Fruit fly (Drosophila melanogaster): ENCODE measurements around the gene ldd.

ldd gene

DNA sequence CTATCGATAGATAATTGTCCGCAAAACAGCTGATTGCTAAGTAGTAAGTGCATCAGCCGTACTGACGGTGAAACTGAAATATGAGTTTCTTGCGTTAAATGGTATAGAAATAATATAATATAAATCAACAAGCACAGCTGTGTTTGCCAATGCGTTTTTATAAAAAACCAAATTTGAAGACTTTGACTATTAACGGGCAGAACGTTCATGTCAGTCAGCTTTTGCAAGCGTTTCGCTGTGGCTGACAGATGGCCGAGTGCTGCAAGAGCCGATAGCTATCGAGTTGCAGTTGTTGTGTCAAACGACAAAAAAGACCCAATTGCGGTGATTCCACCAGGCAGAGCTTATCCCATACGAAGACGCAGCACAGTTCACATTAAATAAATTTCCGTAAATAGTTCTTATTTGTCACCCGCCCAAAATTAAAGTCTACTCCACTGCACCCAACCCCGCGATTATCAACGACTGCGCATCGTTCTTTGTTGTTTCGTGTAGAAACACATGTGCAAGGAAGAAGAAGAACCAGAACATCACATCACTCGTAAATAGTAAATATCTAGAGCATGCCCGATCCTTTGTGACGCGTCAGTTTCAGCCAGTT lies 6.5 kb upstream of the ldd start, which contains the start of the genes unc and CG15445 (continued):
- no peak for TF ChIP-seq CG6276 (GFP tag; optimal IDR thresholded peaks at IDR 0.05)
- TF ChIP-seq topi (GFP tag; optimal IDR thresholded peaks at IDR 0.05): peak; percentile 28
- TF ChIP-seq CG9139 (GFP tag; optimal IDR thresholded peaks at IDR 0.05): no peak
- TF ChIP-seq Eip93F (GFP tag; optimal IDR thresholded peaks at IDR 0.05): no peak
- TF ChIP-seq vri (GFP tag; optimal IDR thresholded peaks at IDR 0.05): no peak
- no peak for TF ChIP-seq Met (GFP tag; optimal IDR thresholded peaks at IDR 0.05)
- peak; percentile 12 for TF ChIP-seq Eip75B (GFP tag; optimal IDR thresholded peaks at IDR 0.05)
- TF ChIP-seq Ets96B (tag; optimal IDR thresholded peaks at IDR 0.05): no peak
- TF ChIP-seq Sox15 (GFP tag; optimal IDR thresholded peaks at IDR 0.05): no peak
- no peak for TF ChIP-seq net (GFP tag; optimal IDR thresholded peaks at IDR 0.05)
- TF ChIP-seq acj6 (GFP tag; optimal IDR thresholded peaks at IDR 0.05): no peak
- TF ChIP-seq spab (GFP tag; optimal IDR thresholded peaks at IDR 0.05): no peak

DNA sequence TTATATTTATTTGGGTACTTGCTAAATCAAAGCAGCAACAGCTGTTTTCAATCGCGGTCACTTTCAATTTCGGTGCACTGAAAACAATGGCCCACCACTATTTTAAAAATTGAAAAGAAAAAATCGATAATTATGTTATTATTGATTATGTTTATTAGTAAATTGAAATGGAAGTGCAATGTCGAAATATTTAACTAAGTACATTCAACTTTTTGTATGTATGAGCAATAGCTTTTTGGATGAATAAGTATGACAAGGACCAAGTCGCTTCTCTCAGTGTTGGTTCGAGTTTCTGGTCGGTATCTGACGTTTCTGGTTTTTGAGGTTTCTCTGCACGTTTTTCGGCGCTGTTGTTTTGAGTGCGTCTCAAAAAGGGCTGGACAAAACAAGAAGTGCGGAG lies 742 bp downstream of the ldd start:
- TF ChIP-seq net (GFP tag; optimal IDR thresholded peaks at IDR 0.05): peak; percentile 80
- no peak for TF ChIP-seq fkh (GFP tag; optimal IDR thresholded peaks at IDR 0.05)
- peak; percentile 61 for TF ChIP-seq CG6808 (GFP tag; optimal IDR thresholded peaks at IDR 0.05)
- TF ChIP-seq CG34406 (GFP tag; optimal IDR thresholded peaks at IDR 0.05): peak; percentile 85
- peak; percentile 72 for TF ChIP-seq Sox14 (GFP tag; optimal IDR thresholded peaks at IDR 0.05)
- TF ChIP-seq CG6163 (GFP tag; IDR thresholded peaks at IDR 0.05): peak; percentile 82
- TF ChIP-seq svp (GFP tag): peak; percentile 94
- TF ChIP-seq achi (GFP tag; optimal IDR thresholded peaks at IDR 0.05): peak; percentile 82
- TF ChIP-seq spab (GFP tag; optimal IDR thresholded peaks at IDR 0.05): peak; percentile 48
- TF ChIP-seq Hr4 (GFP tag; optimal IDR thresholded peaks at IDR 0.05): peak; percentile 60
- peak; percentile 83 for TF ChIP-seq pdm3 (GFP tag; optimal IDR thresholded peaks at IDR 0.05)
- TF ChIP-seq CG8119 (GFP tag; IDR thresholded peaks at IDR 0.05): peak; percentile 74
- peak; percentile 46 for TF ChIP-seq Eip93F (GFP tag; optimal IDR thresholded peaks at IDR 0.05)
- peak; percentile 89 for TF ChIP-seq lz (GFP tag; optimal IDR thresholded peaks at IDR 0.05)
- TF ChIP-seq CG32006 (GFP tag; optimal IDR thresholded peaks at IDR 0.05): peak; percentile 74
- peak; percentile 81 for TF ChIP-seq CG7368 (GFP tag; optimal IDR thresholded peaks at IDR 0.05)
- no peak for TF ChIP-seq Hr38 (GFP tag; optimal IDR thresholded peaks at IDR 0.05)
- TF ChIP-seq CG10669 (GFP tag; optimal IDR thresholded peaks at IDR 0.05): peak; percentile 69
- TF ChIP-seq fd59A (GFP tag; optimal IDR thresholded peaks at IDR 0.05): peak; percentile 64
- peak; percentile 74 for TF ChIP-seq Ets21C (GFP tag; optimal IDR thresholded peaks at IDR 0.05)
- peak; percentile 30 for TF ChIP-seq CG1621 (tag; optimal IDR thresholded peaks at IDR 0.05)
- TF ChIP-seq CG8632 (GFP tag; optimal IDR thresholded peaks at IDR 0.05): peak; percentile 87
- no peak for TF ChIP-seq CG16779 (tag; optimal IDR thresholded peaks at IDR 0.05)
- peak; percentile 90 for TF ChIP-seq topi (GFP tag; optimal IDR thresholded peaks at IDR 0.05)
- peak; percentile 39 for TF ChIP-seq dac (GFP tag; optimal IDR thresholded peaks at IDR 0.05)
- TF ChIP-seq OdsH (GFP tag; optimal IDR thresholded peaks at IDR 0.05): peak; percentile 86
- TF ChIP-seq esn (GFP tag; optimal IDR thresholded peaks at IDR 0.05): peak; percentile 91
- TF ChIP-seq CG3919 (GFP tag; optimal IDR thresholded peaks at IDR 0.05): peak; percentile 82
- TF ChIP-seq Blimp-1 (GFP tag; optimal IDR thresholded peaks at IDR 0.05): peak; percentile 95
- peak; percentile 74 for TF ChIP-seq CG3032 (tag; optimal IDR thresholded peaks at IDR 0.05)
- TF ChIP-seq eg (GFP tag; IDR thresholded peaks at IDR 0.05): peak; percentile 80
- TF ChIP-seq CG9139 (GFP tag; optimal IDR thresholded peaks at IDR 0.05): no peak
- peak; percentile 77 for TF ChIP-seq CG10631 (GFP tag; optimal IDR thresholded peaks at IDR 0.05)
- TF ChIP-seq fd85E (GFP tag; optimal IDR thresholded peaks at IDR 0.05): peak; percentile 54
- TF ChIP-seq CG4318 (GFP tag; optimal IDR thresholded peaks at IDR 0.05): peak; percentile 35
- TF ChIP-seq Met (GFP tag; optimal IDR thresholded peaks at IDR 0.05): peak; percentile 86
- peak; percentile 72 for TF ChIP-seq CG11762 (GFP tag; optimal IDR thresholded peaks at IDR 0.05; ENCODE audit: insufficient read depth)
- TF ChIP-seq Hr39 (GFP tag; optimal IDR thresholded peaks at IDR 0.05): peak; percentile 81
- TF ChIP-seq Lpt (GFP tag; optimal IDR thresholded peaks at IDR 0.05): peak; percentile 52
- peak; percentile 86 for TF ChIP-seq Smox (GFP tag; optimal IDR thresholded peaks at IDR 0.05)
- peak; percentile 83 for TF ChIP-seq CG31627 (GFP tag; optimal IDR thresholded peaks at IDR 0.05)
- TF ChIP-seq CG11902 (GFP tag; optimal IDR thresholded peaks at IDR 0.05): peak; percentile 77
- TF ChIP-seq CG6854 (GFP tag; optimal IDR thresholded peaks at IDR 0.05): peak; percentile 49

All from whole organism, prepupa.